Worm (Caenorhabditis elegans) whole organism, L3 larva: ENCODE measurements around the gene bicd-1.

ENCODE experiments used
- R02D3.7 ChIP-seq: fragments of 150-350 bp; optimal IDR thresholded peaks from 2 replicates; lab custom pipeline; 2014; ENCODE audit warnings: missing biosample characterization, missing genetic modification characterization
- aly-2 ChIP-seq: fragments of 150-350 bp; optimal IDR thresholded peaks from 2 replicates; lab custom pipeline; 2014; ENCODE audit warnings: missing biosample characterization, missing genetic modification characterization
- ama-1 ChIP-seq: fragments of 150-350 bp; optimal IDR thresholded peaks from 2 replicates; lab custom pipeline; 2018
- ceh-16 ChIP-seq: sonication (generic microtip); optimal IDR thresholded peaks from 2 replicates; lab custom pipeline; 2017; ENCODE audit warnings: missing biosample characterization, missing genetic modification characterization
- ceh-28 ChIP-seq: fragments of 150-350 bp; optimal IDR thresholded peaks from 2 replicates; lab custom pipeline; 2014; ENCODE audit warnings: missing biosample characterization, missing genetic modification reagents, missing genetic modification characterization
- ceh-82 ChIP-seq: fragments of 150-350 bp; optimal IDR thresholded peaks from 2 replicates; lab custom pipeline; 2014; ENCODE audit warnings: missing biosample characterization, missing genetic modification characterization
- ceh-9 ChIP-seq: sonication (generic microtip); optimal IDR thresholded peaks from 2 replicates; lab custom pipeline; 2018; ENCODE audit warnings: missing biosample characterization, missing genetic modification characterization
- daf-12 ChIP-seq: fragments of 150-350 bp; optimal IDR thresholded peaks from 2 replicates; lab custom pipeline; 2014; ENCODE audit warnings: missing biosample characterization, missing genetic modification reagents, missing genetic modification characterization
- egl-27 ChIP-seq: sonication (generic microtip); optimal IDR thresholded peaks from 4 replicates; lab custom pipeline; 2017; ENCODE audit warnings: missing biosample characterization, missing genetic modification reagents, missing genetic modification characterization
- egl-5 ChIP-seq: fragments of 150-350 bp; optimal IDR thresholded peaks from 2 replicates; lab custom pipeline; 2017; ENCODE audit warnings: missing biosample characterization, missing genetic modification reagents, missing genetic modification characterization, inconsistent platforms
- elt-1 ChIP-seq: fragments of 150-350 bp; optimal IDR thresholded peaks from 2 replicates; lab custom pipeline; 2014; ENCODE audit warnings: missing biosample characterization, missing genetic modification characterization
- elt-2 ChIP-seq: sonication (generic microtip); optimal IDR thresholded peaks from 2 replicates; lab custom pipeline; 2016; ENCODE audit warnings: missing genetic modification reagents, mild to moderate bottlenecking, missing genetic modification characterization, missing compliant biosample characterization
- elt-3 ChIP-seq, 3 experiments: fragments of 150-350 bp in 1 of 3; sonication (generic microtip) in 2 of 3; optimal IDR thresholded peaks; 2 replicates in 2 of 3; 4 replicates in 1 of 3; lab custom pipeline; 2014 to 2017; ENCODE audit warnings: missing biosample characterization in 3 of 3, missing genetic modification characterization in 3 of 3
- eor-1 ChIP-seq, 2 experiments: fragments of 150-350 bp; optimal IDR thresholded peaks; 2 replicates each; lab custom pipeline; 2014 to 2018; ENCODE audit warnings: missing biosample characterization in 2 of 2, missing genetic modification characterization in 2 of 2
- fkh-10 ChIP-seq: sonication (generic microtip); optimal IDR thresholded peaks from 2 replicates; lab custom pipeline; 2017; ENCODE audit warnings: missing biosample characterization, missing genetic modification reagents, missing genetic modification characterization
- fkh-2 ChIP-seq: fragments of 150-350 bp; optimal IDR thresholded peaks from 2 replicates; lab custom pipeline; 2014; ENCODE audit warnings: missing biosample characterization, missing genetic modification reagents, missing genetic modification characterization
- fos-1 ChIP-seq: fragments of 150-350 bp; optimal IDR thresholded peaks from 2 replicates; lab custom pipeline; 2014; ENCODE audit warnings: missing biosample characterization, missing genetic modification characterization
- hmg-11 ChIP-seq: sonication (generic microtip); optimal IDR thresholded peaks from 2 replicates; lab custom pipeline; 2016; ENCODE audit warnings: missing genetic modification characterization, missing compliant biosample characterization
- jun-1 ChIP-seq: fragments of 150-350 bp; optimal IDR thresholded peaks from 2 replicates; lab custom pipeline; 2014; ENCODE audit warnings: missing biosample characterization, missing genetic modification reagents, missing genetic modification characterization
- lin-15B ChIP-seq: fragments of 150-350 bp; optimal IDR thresholded peaks from 2 replicates; lab custom pipeline; 2014; ENCODE audit warnings: missing biosample characterization, missing genetic modification characterization
- lin-39 ChIP-seq: fragments of 150-350 bp; optimal IDR thresholded peaks from 2 replicates; lab custom pipeline; 2018; ENCODE audit warnings: missing biosample characterization, missing genetic modification reagents, missing genetic modification characterization
- lsy-12 ChIP-seq: sonication (generic microtip); optimal IDR thresholded peaks from 2 replicates; lab custom pipeline; 2016; ENCODE audit warnings: mild to moderate bottlenecking, missing genetic modification characterization, missing compliant biosample characterization
- mdl-1 ChIP-seq: fragments of 150-350 bp; optimal IDR thresholded peaks from 2 replicates; lab custom pipeline; 2014; ENCODE audit warnings: missing biosample characterization, missing genetic modification characterization
- mml-1 ChIP-seq: fragments of 150-350 bp; sonication (generic microtip); optimal IDR thresholded peaks from 3 replicates; lab custom pipeline; 2014; ENCODE audit warnings: missing biosample characterization, missing genetic modification characterization
- nfya-1 ChIP-seq: sonication (generic microtip); optimal IDR thresholded peaks from 2 replicates; lab custom pipeline; 2017; ENCODE audit warnings: missing genetic modification characterization, mild to moderate bottlenecking, missing compliant biosample characterization, antibody characterized with exemption, moderate library complexity; ENCODE audit not compliant: insufficient read depth
- nhr-11 ChIP-seq: fragments of 150-350 bp; optimal IDR thresholded peaks from 2 replicates; lab custom pipeline; 2014; ENCODE audit warnings: missing biosample characterization, missing genetic modification characterization
- nhr-12 ChIP-seq: fragments of 150-350 bp; optimal IDR thresholded peaks from 2 replicates; lab custom pipeline; 2014; ENCODE audit warnings: missing biosample characterization, missing genetic modification characterization
- nhr-23 ChIP-seq: fragments of 150-350 bp; optimal IDR thresholded peaks from 2 replicates; lab custom pipeline; 2014; ENCODE audit warnings: missing biosample characterization, missing genetic modification reagents, missing genetic modification characterization
- nhr-237 ChIP-seq: fragments of 150-350 bp; optimal IDR thresholded peaks from 2 replicates; lab custom pipeline; 2014; ENCODE audit warnings: missing biosample characterization, missing genetic modification characterization
- nhr-25 ChIP-seq: sonication (generic microtip); optimal IDR thresholded peaks from 2 replicates; lab custom pipeline; 2017; ENCODE audit warnings: missing biosample characterization, missing genetic modification characterization
- nhr-28 ChIP-seq: fragments of 150-350 bp; optimal IDR thresholded peaks from 2 replicates; lab custom pipeline; 2014; ENCODE audit warnings: missing biosample characterization, missing genetic modification characterization
- nhr-43 ChIP-seq: sonication (generic microtip); optimal IDR thresholded peaks from 2 replicates; lab custom pipeline; 2016; ENCODE audit warnings: mild to moderate bottlenecking, missing genetic modification characterization, missing compliant biosample characterization; ENCODE audit not compliant: poor library complexity, severe bottlenecking
- nhr-76 ChIP-seq: fragments of 150-350 bp; sonication (generic microtip); optimal IDR thresholded peaks from 5 replicates; lab custom pipeline; 2014; ENCODE audit warnings: missing biosample characterization, missing genetic modification characterization
- nhr-77 ChIP-seq: fragments of 150-350 bp; optimal IDR thresholded peaks from 2 replicates; lab custom pipeline; 2014; ENCODE audit warnings: missing biosample characterization, missing genetic modification characterization
- pha-4 ChIP-seq: fragments of 150-350 bp; optimal IDR thresholded peaks from 2 replicates; lab custom pipeline; 2014; ENCODE audit warnings: missing biosample characterization, missing genetic modification reagents, missing genetic modification characterization
- pqm-1 ChIP-seq: fragments of 150-350 bp; optimal IDR thresholded peaks from 2 replicates; lab custom pipeline; 2017; ENCODE audit warnings: missing biosample characterization, missing genetic modification characterization, inconsistent platforms
- sea-2 ChIP-seq: fragments of 150-350 bp; sonication (generic microtip); optimal IDR thresholded peaks from 4 replicates; lab custom pipeline; 2014; ENCODE audit warnings: missing biosample characterization, missing genetic modification reagents, missing genetic modification characterization
- skn-1 ChIP-seq: fragments of 150-350 bp; optimal IDR thresholded peaks from 2 replicates; lab custom pipeline; 2014; ENCODE audit warnings: missing biosample characterization, missing genetic modification characterization
- snpc-4 ChIP-seq: fragments of 150-350 bp; optimal IDR thresholded peaks from 2 replicates; lab custom pipeline; 2014; ENCODE audit warnings: missing biosample characterization, missing genetic modification characterization
- tbx-2 ChIP-seq: sonication (generic microtip); optimal IDR thresholded peaks from 2 replicates; lab custom pipeline; 2016; ENCODE audit warnings: mild to moderate bottlenecking, missing genetic modification characterization, missing compliant biosample characterization
- unc-39 ChIP-seq: sonication (generic microtip); optimal IDR thresholded peaks from 4 replicates; lab custom pipeline; 2017; ENCODE audit warnings: missing biosample characterization, missing genetic modification characterization
- unc-62 ChIP-seq: fragments of 150-350 bp; sonication (generic microtip); optimal IDR thresholded peaks from 4 replicates; lab custom pipeline; 2014; ENCODE audit warnings: missing biosample characterization, missing genetic modification reagents, missing genetic modification characterization
- zag-1 ChIP-seq: fragments of 150-350 bp; optimal IDR thresholded peaks from 2 replicates; lab custom pipeline; 2014; ENCODE audit warnings: missing biosample characterization, missing genetic modification characterization
- ztf-11 ChIP-seq: fragments of 150-350 bp; optimal IDR thresholded peaks from 2 replicates; lab custom pipeline; 2014; ENCODE audit warnings: missing biosample characterization, missing genetic modification characterization
- ztf-4 ChIP-seq: fragments of 150-350 bp; optimal IDR thresholded peaks from 2 replicates; lab custom pipeline; 2014; ENCODE audit warnings: missing biosample characterization, missing genetic modification characterization

The bicd-1 gene

DNA sequence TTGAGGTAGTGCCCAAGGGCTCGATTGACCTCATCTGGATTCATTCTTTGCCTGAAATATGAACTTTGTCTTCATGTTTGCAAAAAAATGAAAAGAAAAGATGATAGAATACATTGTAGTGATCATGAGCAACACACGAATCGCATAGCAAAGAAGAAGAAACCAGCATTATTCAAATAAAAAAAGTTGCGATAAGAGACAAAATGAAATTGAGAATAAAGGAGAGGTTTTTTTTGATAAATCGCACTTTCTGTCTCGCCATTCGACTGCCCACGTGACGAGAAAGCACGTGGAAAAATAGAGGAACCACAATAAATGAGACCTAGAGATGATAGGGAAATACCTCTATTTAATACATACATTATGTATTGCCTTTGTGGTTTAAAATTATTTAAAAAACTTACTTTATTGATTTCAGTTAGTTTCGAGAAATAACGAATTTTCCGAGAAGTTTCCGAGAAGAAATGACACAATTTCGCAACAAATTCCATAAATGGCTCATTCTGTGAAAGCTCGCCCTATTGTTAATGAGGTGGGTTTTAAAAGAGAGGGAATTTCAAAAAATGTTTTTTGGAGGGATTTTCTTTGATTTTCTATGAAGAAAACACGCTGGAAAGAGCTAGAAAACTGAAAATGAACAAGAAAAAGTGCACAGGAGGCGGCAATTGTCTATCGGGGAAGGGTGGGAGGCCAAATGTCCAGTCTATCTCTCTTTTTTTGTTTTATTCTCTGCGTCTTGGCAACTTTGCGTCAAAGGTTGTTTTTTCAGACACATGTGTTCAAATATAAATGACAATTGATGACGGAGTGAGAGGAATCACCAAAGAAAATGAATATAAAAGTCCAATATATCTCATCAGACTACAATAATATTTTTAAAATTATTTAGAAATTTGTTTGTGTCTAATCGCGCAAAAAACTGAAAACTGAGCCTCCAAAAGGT, 16.5 kb downstream of the bicd-1 start, which contains the start of gene paqr-1:
Gene paqr-1 (minus strand): TSS at position 51 of the 943 bp plus-strand sequence.
- TF ChIP-seq nfya-1 (tag; lab: Kevin White, UChicago), result peak; percentile 37
- TF ChIP-seq hmg-11, result no peak
- TF ChIP-seq egl-5 (tag; lab: Kevin White, UChicago), result peak; percentile 77
- TF ChIP-seq mdl-1, result peak; percentile 41
- TF ChIP-seq pqm-1, result peak; percentile 29
- peak; percentile 6 for TF ChIP-seq fos-1 (tag; lab: Kevin White, UChicago)
- no peak for TF ChIP-seq skn-1
- peak; percentile 6 for TF ChIP-seq pha-4 (tag; lab: Kevin White, UChicago)
- no peak for TF ChIP-seq elt-1 (tag; lab: Kevin White, UChicago)
- peak; percentile 53 for TF ChIP-seq lin-15B (tag; lab: Kevin White, UChicago)
- peak; percentile 0 for TF ChIP-seq elt-2 (tag; lab: Kevin White, UChicago)
- TF ChIP-seq lin-39, result peak; percentile 16

DNA sequence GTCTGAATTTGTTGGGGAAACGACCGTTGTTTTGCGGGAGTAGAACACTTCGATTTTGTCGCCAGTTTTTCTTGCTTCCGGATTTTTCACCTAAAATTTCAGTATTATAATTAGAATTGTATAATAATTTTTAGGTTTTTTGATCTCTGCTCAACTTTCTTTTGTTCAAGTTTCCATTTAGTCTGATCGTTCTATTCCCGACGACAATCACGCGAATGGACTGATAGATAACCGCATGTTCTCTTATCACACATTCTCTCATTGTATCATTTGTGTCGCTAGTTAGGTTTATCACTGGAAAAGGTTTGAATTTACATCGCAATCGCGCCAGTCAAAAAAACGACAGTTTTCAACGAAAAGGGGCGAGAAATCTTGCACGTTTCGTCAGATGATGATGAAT, 17.3 kb downstream of the bicd-1 start:
- TF ChIP-seq unc-62 (GFP tag; lab: Kevin White, UChicago), result no peak
- no peak for TF ChIP-seq elt-1 (tag; lab: Kevin White, UChicago)
- TF ChIP-seq elt-2 (tag; lab: Kevin White, UChicago), result peak; percentile 95
- no peak for TF ChIP-seq ceh-82
- no peak for TF ChIP-seq egl-5 (tag; lab: Kevin White, UChicago)
- TF ChIP-seq nhr-23 (tag; lab: Kevin White, UChicago), result no peak
- no peak for TF ChIP-seq nhr-77 (tag; lab: Kevin White, UChicago)
- TF ChIP-seq aly-2 (tag; lab: Kevin White, UChicago), result no peak
- no peak for TF ChIP-seq nhr-12 (tag; lab: Kevin White, UChicago)
- no peak for TF ChIP-seq lin-15B (tag; lab: Kevin White, UChicago)
- TF ChIP-seq ceh-28 (tag; lab: Kevin White, UChicago), result no peak
- no peak for TF ChIP-seq lsy-12 (tag; lab: Kevin White, UChicago)
- no peak for TF ChIP-seq fkh-2 (tag; lab: Kevin White, UChicago)
- TF ChIP-seq fkh-10 (GFP tag; lab: Kevin White, UChicago), result no peak
- no peak for TF ChIP-seq lin-39
- no peak for TF ChIP-seq nhr-28 (tag; lab: Kevin White, UChicago)
- peak; percentile 29 for TF ChIP-seq jun-1 (tag; lab: Kevin White, UChicago)
- no peak for TF ChIP-seq nhr-237 (tag; lab: Kevin White, UChicago)
- TF ChIP-seq zag-1 (tag; lab: Kevin White, UChicago), result no peak
- no peak for TF ChIP-seq ceh-16 (tag; lab: Kevin White, UChicago)
- peak; percentile 33 for TF ChIP-seq pha-4 (tag; lab: Kevin White, UChicago)
- no peak for TF ChIP-seq egl-27
- TF ChIP-seq nhr-11 (tag; lab: Kevin White, UChicago), result no peak
- no peak for TF ChIP-seq skn-1
- no peak for TF ChIP-seq snpc-4 (tag; lab: Kevin White, UChicago)
- peak in 2 of 3 experiments; percentile 68 to 91 for TF ChIP-seq elt-3 (tag; optimal IDR thresholded peaks at IDR 0.05; lab: Kevin White, UChicago)
- TF ChIP-seq unc-39 (tag; lab: Kevin White, UChicago), result no peak
- TF ChIP-seq ama-1 (lab: Kevin White, UChicago), result no peak
- TF ChIP-seq daf-12, result no peak
- TF ChIP-seq ztf-4 (tag; lab: Kevin White, UChicago), result no peak
- TF ChIP-seq nfya-1 (tag; lab: Kevin White, UChicago), result no peak
- TF ChIP-seq nhr-25 (tag; lab: Kevin White, UChicago), result no peak
- TF ChIP-seq ceh-9, result no peak
- TF ChIP-seq sea-2 (GFP tag; lab: Kevin White, UChicago), result no peak
- no peak for TF ChIP-seq nhr-43
- no peak for TF ChIP-seq R02D3.7
- no peak for TF ChIP-seq ztf-11 (tag; lab: Kevin White, UChicago)
- TF ChIP-seq tbx-2 (tag; lab: Kevin White, UChicago), result no peak
- peak; percentile 88 for TF ChIP-seq pqm-1
- TF ChIP-seq eor-1 (tag; optimal IDR thresholded peaks at IDR 0.05; lab: Kevin White, UChicago), result no peak
- no peak for TF ChIP-seq fos-1 (tag; lab: Kevin White, UChicago)
- no peak for TF ChIP-seq mml-1 (tag; lab: Kevin White, UChicago)
- TF ChIP-seq nhr-76, result no peak
- no peak for TF ChIP-seq mdl-1
